Worm (Caenorhabditis elegans) whole organism, L4/young adult: ENCODE measurements around the gene F19B10.1.

Experiments
- W03F9.2 ChIP-seq: fragments of 150-350 bp; optimal IDR thresholded peaks from 2 replicates; lab custom pipeline; 2014; ENCODE audit warnings: missing biosample characterization, missing genetic modification characterization
- dao-5 ChIP-seq: sonication (generic microtip); optimal IDR thresholded peaks from 2 replicates; lab custom pipeline; 2016; ENCODE audit warnings: missing genotype, missing genetic modification characterization, moderate library complexity, missing compliant biosample characterization
- him-1 ChIP-seq: sonication (generic microtip); optimal IDR thresholded peaks from 2 replicates; lab custom pipeline; 2016; ENCODE audit warnings: missing genotype, missing genetic modification reagents, missing genetic modification characterization, missing compliant biosample characterization

The F19B10.1 gene

ce11 chrII:3714595-3714994, 31.6 kb downstream of the F19B10.1 start, which contains the start of gene srh-100:
srh-100 (minus strand) TSS chrII:3714695.
- TF ChIP-seq dao-5 (tag; lab: Kevin White, UChicago) = no peak
- TF ChIP-seq him-1 = no peak
- no peak for TF ChIP-seq W03F9.2 (tag; lab: Kevin White, UChicago)

- TF ChIP-seq W03F9.2 (tag; lab: Kevin White, UChicago) (no peak), dao-5 (tag; lab: Kevin White, UChicago) (no peak), him-1 (no peak)
Measured at ce11 chrII:3716455-3716854, 33.5 kb downstream of the F19B10.1 start, which contains the start of gene srh-99. srh-99 (minus strand) TSS chrII:3716555.

- no peak for TF ChIP-seq W03F9.2 (tag; lab: Kevin White, UChicago)
- TF ChIP-seq him-1 = no peak
Measured at ce11 chrII:3716961-3717360, 34.0 kb downstream of the F19B10.1 start, which contains the start of gene fbxc-52. fbxc-52 (plus strand) TSS chrII:3717261.

- no peak for TF ChIP-seq W03F9.2 (tag; lab: Kevin White, UChicago)
- TF ChIP-seq him-1 = no peak
- TF ChIP-seq dao-5 (tag; lab: Kevin White, UChicago) = no peak
Measured at ce11 chrII:3721016-3721415, 38.0 kb downstream of the F19B10.1 start, which contains the start of gene C46E10.3. C46E10.3 (plus strand) TSS chrII:3721316.

ce11 chrII:3724175-3724715, 41.3 kb downstream of the F19B10.1 start, which contains the start of gene C46E10.1:
C46E10.1 (plus strand) TSS chrII:3724225.
- TF ChIP-seq him-1 (no peak), W03F9.2 (tag; lab: Kevin White, UChicago) (no peak), dao-5 (tag; lab: Kevin White, UChicago) (no peak)

ce11 chrII:3727996-3728395, 45.0 kb downstream of the F19B10.1 start, which contains the start of gene C46E10.8:
C46E10.8 (minus strand) TSS chrII:3728096.
- TF ChIP-seq W03F9.2 (tag; lab: Kevin White, UChicago) (no peak), dao-5 (tag; lab: Kevin White, UChicago) (no peak), him-1 (no peak)

ce11 chrII:3731723-3732122, 48.7 kb downstream of the F19B10.1 start, which contains the start of the genes sdz-12 and bath-31:
sdz-12 (minus strand) TSS chrII:3731823.
bath-31 (plus strand) TSS chrII:3731973.
- TF ChIP-seq W03F9.2 (tag; lab: Kevin White, UChicago) (no peak), dao-5 (tag; lab: Kevin White, UChicago) (no peak), him-1 (no peak)
